Worm (Caenorhabditis elegans): ENCODE measurements around the gene C18E9.2.

DNA sequence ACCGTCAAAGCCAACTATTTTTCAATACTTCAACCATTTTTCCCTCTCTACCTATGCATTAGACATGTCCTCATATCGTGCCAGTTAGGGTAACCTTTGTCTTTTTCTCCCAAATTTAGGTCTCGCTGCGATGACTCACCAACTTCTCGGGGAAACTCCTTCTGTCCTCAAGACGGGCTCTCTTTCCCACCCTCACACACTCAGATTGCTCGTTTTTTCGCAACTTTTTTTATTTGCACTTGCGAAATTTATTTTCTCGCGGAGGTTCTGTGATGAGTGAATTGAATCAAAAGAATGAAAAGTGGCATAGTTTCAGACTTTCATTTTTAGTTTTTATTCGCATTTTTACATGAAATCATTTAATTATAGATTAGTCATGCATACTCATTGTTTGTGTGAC is 44.5 kb upstream of the C18E9.2 start:
- TF ChIP-seq W03F9.2 (tag; optimal IDR thresholded peaks at IDR 0.05) (no peak), him-1 (tag; optimal IDR thresholded peaks at IDR 0.05) (no peak)
